Worm (Caenorhabditis elegans) whole organism, L3 larva: ENCODE data around the gene F56C3.8.
"Not testable (repeated sequence)": the region's sequence is repeated elsewhere in the genome, so short reads cannot be mapped to it uniquely, and the experiment has no call there.

Experiments
- ama-1 ChIP-seq: fragments of 150-350 bp; optimal IDR thresholded peaks from 2 replicates; lab custom pipeline; 2018
- ceh-82 ChIP-seq: fragments of 150-350 bp; optimal IDR thresholded peaks from 2 replicates; lab custom pipeline; 2014; ENCODE audit warnings: missing biosample characterization, missing genetic modification characterization
- elt-1 ChIP-seq: fragments of 150-350 bp; optimal IDR thresholded peaks from 2 replicates; lab custom pipeline; 2014; ENCODE audit warnings: missing biosample characterization, missing genetic modification characterization
- fkh-10 ChIP-seq: sonication (generic microtip); optimal IDR thresholded peaks from 2 replicates; lab custom pipeline; 2017; ENCODE audit warnings: missing biosample characterization, missing genetic modification reagents, missing genetic modification characterization
- hmg-11 ChIP-seq: sonication (generic microtip); optimal IDR thresholded peaks from 2 replicates; lab custom pipeline; 2016; ENCODE audit warnings: missing genetic modification characterization, missing compliant biosample characterization
- lin-15B ChIP-seq: fragments of 150-350 bp; optimal IDR thresholded peaks from 2 replicates; lab custom pipeline; 2014; ENCODE audit warnings: missing biosample characterization, missing genetic modification characterization
- mdl-1 ChIP-seq: fragments of 150-350 bp; optimal IDR thresholded peaks from 2 replicates; lab custom pipeline; 2014; ENCODE audit warnings: missing biosample characterization, missing genetic modification characterization
- nhr-25 ChIP-seq: sonication (generic microtip); optimal IDR thresholded peaks from 2 replicates; lab custom pipeline; 2017; ENCODE audit warnings: missing biosample characterization, missing genetic modification characterization
- nhr-43 ChIP-seq: sonication (generic microtip); optimal IDR thresholded peaks from 2 replicates; lab custom pipeline; 2016; ENCODE audit warnings: mild to moderate bottlenecking, missing genetic modification characterization, missing compliant biosample characterization; ENCODE audit not compliant: poor library complexity, severe bottlenecking
- nhr-77 ChIP-seq: fragments of 150-350 bp; optimal IDR thresholded peaks from 2 replicates; lab custom pipeline; 2014; ENCODE audit warnings: missing biosample characterization, missing genetic modification characterization
- pha-4 ChIP-seq: fragments of 150-350 bp; optimal IDR thresholded peaks from 2 replicates; lab custom pipeline; 2014; ENCODE audit warnings: missing biosample characterization, missing genetic modification reagents, missing genetic modification characterization
- pqm-1 ChIP-seq: fragments of 150-350 bp; optimal IDR thresholded peaks from 2 replicates; lab custom pipeline; 2017; ENCODE audit warnings: missing biosample characterization, missing genetic modification characterization, inconsistent platforms
- zag-1 ChIP-seq: fragments of 150-350 bp; optimal IDR thresholded peaks from 2 replicates; lab custom pipeline; 2014; ENCODE audit warnings: missing biosample characterization, missing genetic modification characterization

DNA sequence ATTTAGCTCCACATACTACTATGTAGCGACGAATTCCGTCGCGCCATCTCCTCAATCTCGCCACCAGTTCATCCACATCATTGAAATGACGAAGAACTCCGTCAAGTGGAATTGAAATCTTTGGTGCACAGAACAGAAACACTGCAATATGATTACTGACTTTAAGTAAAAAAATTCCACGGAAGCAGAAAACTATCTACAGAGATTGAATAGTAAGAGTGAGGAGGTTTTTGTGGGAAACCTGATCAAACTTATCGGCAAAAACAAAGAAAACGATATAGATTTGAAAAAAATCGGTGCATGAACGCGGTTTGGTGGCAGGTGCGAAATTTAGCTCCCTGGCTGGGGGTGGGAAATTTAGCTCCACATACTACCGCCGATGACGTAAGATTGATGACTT is 19.0 kb upstream of the F56C3.8 start, which contains the start of gene ZK402.2:
- TF ChIP-seq nhr-77 (tag; lab: Kevin White, UChicago); hmg-11 (tag; lab: Kevin White, UChicago); nhr-25 (tag; lab: Kevin White, UChicago); fkh-10 (GFP tag; lab: Kevin White, UChicago); elt-1 (tag; lab: Kevin White, UChicago); ama-1; lin-15B (tag; lab: Kevin White, UChicago); pqm-1 (tag; lab: Kevin White, UChicago); pha-4 (tag; lab: Kevin White, UChicago); ceh-82 (tag; lab: Kevin White, UChicago); mdl-1 (tag; lab: Kevin White, UChicago); zag-1; nhr-43: not testable (repeated sequence)
